Fruit fly (Drosophila melanogaster) Kc167 (cell line): ENCODE data around the gene CG43060.

ENCODE experiments used
- Myc ChIP-seq: fragments of >200 bp; optimal IDR thresholded peaks from 2 replicates; lab custom pipeline; 2017; ENCODE audit warnings: missing external identifiers
- Sin3A ChIP-seq: fragments of >200 bp; optimal IDR thresholded peaks from 2 replicates; lab custom pipeline; 2018; ENCODE audit warnings: missing external identifiers
- h ChIP-seq: fragments of >200 bp; optimal IDR thresholded peaks from 3 replicates; lab custom pipeline; 2018; ENCODE audit warnings: missing external identifiers
- psq ChIP-seq: fragments of >200 bp; optimal IDR thresholded peaks from 2 replicates; lab custom pipeline; 2017; ENCODE audit warnings: missing external identifiers
- ttk ChIP-seq: sonication (Bioruptor generic); optimal IDR thresholded peaks from 2 replicates; lab custom pipeline; 2017; ENCODE audit warnings: missing external identifiers

dm6 chr3R:7991446-7991845 lies 49.6 kb upstream of the CG43060 start:
- no peak for TF ChIP-seq h (lab: Kevin White, UChicago)
- no peak for TF ChIP-seq psq
- TF ChIP-seq Sin3A (lab: Kevin White, UChicago) = no peak
- TF ChIP-seq ttk (lab: Kevin White, UChicago) = no peak
- TF ChIP-seq Myc (lab: Kevin White, UChicago) = no peak
